Worm (Caenorhabditis elegans) whole organism, L2 larva: ENCODE measurements around the gene Y17G7B.21.

Experiments used
- C34F6.9 ChIP-seq: fragments of 150-350 bp; optimal IDR thresholded peaks from 2 replicates; lab custom pipeline; 2014; ENCODE audit warnings: missing biosample characterization, missing genetic modification characterization
- F13H6.1 ChIP-seq: sonication (generic microtip); optimal IDR thresholded peaks from 2 replicates; lab custom pipeline; 2016; ENCODE audit warnings: missing genetic modification characterization, missing compliant biosample characterization
- R02D3.7 ChIP-seq: fragments of 150-350 bp; optimal IDR thresholded peaks from 2 replicates; lab custom pipeline; 2014; ENCODE audit warnings: missing biosample characterization, missing genetic modification characterization
- Y55F3AM.14 ChIP-seq: fragments of 200-800 bp; sonication (Bioruptor generic); optimal IDR thresholded peaks from 2 replicates; lab custom pipeline; 2018; ENCODE audit warnings: mild to moderate bottlenecking, missing genetic modification characterization, missing compliant biosample characterization
- alr-1 ChIP-seq: fragments of 150-350 bp; optimal IDR thresholded peaks from 2 replicates; lab custom pipeline; 2014; ENCODE audit warnings: missing biosample characterization, missing genetic modification characterization
- blmp-1 ChIP-seq: sonication (generic microtip); optimal IDR thresholded peaks from 2 replicates; lab custom pipeline; 2017; ENCODE audit warnings: missing genetic modification characterization, mild to moderate bottlenecking, missing compliant biosample characterization, antibody characterized with exemption, moderate library complexity; ENCODE audit not compliant: insufficient read depth
- ceh-16 ChIP-seq: fragments of 150-350 bp; optimal IDR thresholded peaks from 2 replicates; lab custom pipeline; 2014; ENCODE audit warnings: missing biosample characterization, missing genetic modification characterization
- crh-2 ChIP-seq: sonication (generic microtip); optimal IDR thresholded peaks from 2 replicates; lab custom pipeline; 2017; ENCODE audit warnings: missing biosample characterization, missing genetic modification characterization
- dmd-4 ChIP-seq: sonication (generic microtip); optimal IDR thresholded peaks from 2 replicates; lab custom pipeline; 2017; ENCODE audit warnings: missing biosample characterization, missing genetic modification characterization
- elt-1 ChIP-seq: fragments of 150-350 bp; optimal IDR thresholded peaks from 2 replicates; lab custom pipeline; 2014; ENCODE audit warnings: missing biosample characterization, missing genetic modification characterization
- elt-3 ChIP-seq: sonication (generic microtip); optimal IDR thresholded peaks from 2 replicates; lab custom pipeline; 2017; ENCODE audit warnings: missing biosample characterization, missing genetic modification characterization
- gmeb-1 ChIP-seq: fragments of 150-350 bp; optimal IDR thresholded peaks from 2 replicates; lab custom pipeline; 2014; ENCODE audit warnings: missing biosample characterization, missing genetic modification characterization
- lin-39 ChIP-seq: fragments of 150-350 bp; optimal IDR thresholded peaks from 2 replicates; lab custom pipeline; 2014; ENCODE audit warnings: missing biosample characterization, missing genetic modification reagents, missing genetic modification characterization
- lsy-2 ChIP-seq, 2 experiments: fragments of 150-350 bp in 1 of 2; sonication (generic microtip) in 1 of 2; optimal IDR thresholded peaks; 2 replicates each; lab custom pipeline; 2014 to 2017; ENCODE audit warnings: missing biosample characterization in 2 of 2, missing genetic modification characterization in 2 of 2
- mbf-1 ChIP-seq: sonication (generic microtip); optimal IDR thresholded peaks from 2 replicates; lab custom pipeline; 2017; ENCODE audit warnings: missing biosample characterization, missing genetic modification characterization
- mdl-1 ChIP-seq, 2 experiments: fragments of 150-350 bp in 1 of 2; sonication (generic microtip) in 1 of 2; optimal IDR thresholded peaks; 2 replicates each; lab custom pipeline; 2017; ENCODE audit warnings: missing biosample characterization in 2 of 2, missing genetic modification characterization in 2 of 2
- nhr-10 ChIP-seq: sonication (generic microtip); optimal IDR thresholded peaks from 2 replicates; lab custom pipeline; 2017; ENCODE audit warnings: missing biosample characterization, missing genetic modification characterization
- nhr-11 ChIP-seq: fragments of 150-350 bp; optimal IDR thresholded peaks from 2 replicates; lab custom pipeline; 2014; ENCODE audit warnings: missing biosample characterization, missing genetic modification characterization
- nhr-237 ChIP-seq: fragments of 150-350 bp; optimal IDR thresholded peaks from 2 replicates; lab custom pipeline; 2014; ENCODE audit warnings: missing biosample characterization, missing genetic modification characterization
- nhr-6 ChIP-seq: fragments of 150-350 bp; optimal IDR thresholded peaks from 2 replicates; lab custom pipeline; 2014; ENCODE audit warnings: missing biosample characterization, missing genetic modification characterization
- nhr-77 ChIP-seq: fragments of 150-350 bp; optimal IDR thresholded peaks from 2 replicates; lab custom pipeline; 2014; ENCODE audit warnings: missing biosample characterization, missing genetic modification characterization
- sem-4 ChIP-seq: fragments of 150-350 bp; optimal IDR thresholded peaks from 2 replicates; lab custom pipeline; 2014; ENCODE audit warnings: missing biosample characterization, missing genetic modification reagents, missing genetic modification characterization
- skn-1 ChIP-seq: sonication (generic microtip); optimal IDR thresholded peaks from 2 replicates; lab custom pipeline; 2017; ENCODE audit warnings: missing biosample characterization, missing genetic modification characterization
- sma-3 ChIP-seq: sonication (generic microtip); optimal IDR thresholded peaks from 2 replicates; lab custom pipeline; 2016; ENCODE audit warnings: missing genetic modification reagents, missing genetic modification characterization, missing compliant biosample characterization
- sma-9 ChIP-seq, 2 experiments: fragments of 150-350 bp in 1 of 2; sonication (generic microtip) in 1 of 2; optimal IDR thresholded peaks; 2 replicates each; lab custom pipeline; 2014 to 2016; ENCODE audit warnings: missing genetic modification characterization in 2 of 2, mild to moderate bottlenecking in 1 of 2, missing biosample characterization in 1 of 2, missing compliant biosample characterization in 1 of 2, missing genetic modification reagents in 1 of 2, moderate library complexity in 1 of 2
- snpc-4 ChIP-seq: fragments of 150-350 bp; optimal IDR thresholded peaks from 2 replicates; lab custom pipeline; 2014; ENCODE audit warnings: missing biosample characterization, missing genetic modification characterization
- unc-39 ChIP-seq: fragments of 150-350 bp; optimal IDR thresholded peaks from 2 replicates; lab custom pipeline; 2014; ENCODE audit warnings: missing biosample characterization, missing genetic modification characterization
- unc-62 ChIP-seq: fragments of 150-350 bp; optimal IDR thresholded peaks from 2 replicates; lab custom pipeline; 2014; ENCODE audit warnings: missing biosample characterization, missing genetic modification reagents, missing genetic modification characterization
- zag-1 ChIP-seq: fragments of 150-350 bp; optimal IDR thresholded peaks from 2 replicates; lab custom pipeline; 2014; ENCODE audit warnings: missing biosample characterization, missing genetic modification characterization
- ztf-1 ChIP-seq: fragments of 200-800 bp; sonication (Bioruptor generic); conservative IDR thresholded peaks from 2 replicates; pipeline ENCODE4 v1.3.6; 2022; ENCODE audit warnings: missing genetic modification characterization, missing compliant biosample characterization
- ztf-4 ChIP-seq: fragments of 150-350 bp; optimal IDR thresholded peaks from 2 replicates; lab custom pipeline; 2014; ENCODE audit warnings: missing biosample characterization, missing genetic modification characterization

The Y17G7B.21 gene

ce11 chrII:11958793-11959574 is 18.5 kb downstream of the Y17G7B.21 start (continued):
- no peak for TF ChIP-seq unc-62 (GFP tag; lab: Kevin White, UChicago)
- no peak for TF ChIP-seq R02D3.7
- no peak for TF ChIP-seq nhr-77 (tag; lab: Kevin White, UChicago)
- TF ChIP-seq skn-1 (tag; lab: Kevin White, UChicago), result no peak
- TF ChIP-seq nhr-11 (tag; lab: Kevin White, UChicago), result no peak
- TF ChIP-seq ceh-16 (tag; lab: Kevin White, UChicago), result no peak

ce11 chrII:11954811-11955210 is 22.6 kb downstream of the Y17G7B.21 start:
- no peak for TF ChIP-seq nhr-77 (tag; lab: Kevin White, UChicago)
- TF ChIP-seq ztf-1 (GFP tag; lab: Robert Waterston, UW), result no peak
- no peak for TF ChIP-seq nhr-11 (tag; lab: Kevin White, UChicago)
- TF ChIP-seq R02D3.7, result no peak
- no peak for TF ChIP-seq ceh-16 (tag; lab: Kevin White, UChicago)
- no peak for TF ChIP-seq nhr-237 (tag; lab: Kevin White, UChicago)
- no peak for TF ChIP-seq elt-1 (tag; lab: Kevin White, UChicago)
- no peak for TF ChIP-seq nhr-10
- no peak for TF ChIP-seq mbf-1 (tag; lab: Kevin White, UChicago)
- TF ChIP-seq unc-39 (tag; lab: Kevin White, UChicago), result no peak
- no peak for TF ChIP-seq mdl-1 (tag; optimal IDR thresholded peaks at IDR 0.05; lab: Kevin White, UChicago)
- no peak for TF ChIP-seq C34F6.9
- no peak for TF ChIP-seq gmeb-1
- TF ChIP-seq sma-3 (GFP tag; lab: Kevin White, UChicago), result no peak
- TF ChIP-seq alr-1 (tag; lab: Kevin White, UChicago), result no peak
- no peak for TF ChIP-seq Y55F3AM.14 (GFP tag; lab: Kevin White, UChicago)

- TF ChIP-seq Y55F3AM.14 (GFP tag; lab: Kevin White, UChicago), result no peak
- no peak for TF ChIP-seq alr-1 (tag; lab: Kevin White, UChicago)
- TF ChIP-seq mbf-1 (tag; lab: Kevin White, UChicago), result no peak
- no peak for TF ChIP-seq zag-1 (tag; lab: Kevin White, UChicago)
- no peak for TF ChIP-seq sem-4 (tag; lab: Kevin White, UChicago)
- no peak for TF ChIP-seq snpc-4 (tag; lab: Kevin White, UChicago)
- TF ChIP-seq C34F6.9, result no peak
These were observed 23.3 kb downstream of the Y17G7B.21 start, which contains the start of gene W03C9.6 for ce11 chrII:11954208-11954607. Gene W03C9.6, plus strand, starts transcription at chrII:11954508.

- TF ChIP-seq mbf-1 (tag; lab: Kevin White, UChicago) (no peak), blmp-1 (tag; lab: Kevin White, UChicago) (peak; percentile 49)
These were observed 24.5 kb downstream of the Y17G7B.21 start for ce11 chrII:11952963-11953362.

- TF ChIP-seq elt-3 (tag; lab: Kevin White, UChicago), result no peak
- TF ChIP-seq sem-4 (tag; lab: Kevin White, UChicago), result no peak
- TF ChIP-seq lsy-2 (tag; optimal IDR thresholded peaks at IDR 0.05; lab: Kevin White, UChicago), result no peak
- TF ChIP-seq sma-9 (GFP tag; optimal IDR thresholded peaks at IDR 0.05; lab: Kevin White, UChicago), result no peak
- TF ChIP-seq sma-9 (tag; optimal IDR thresholded peaks at IDR 0.05; lab: Kevin White, UChicago), result no peak
- no peak for TF ChIP-seq blmp-1 (tag; lab: Kevin White, UChicago)
- TF ChIP-seq mbf-1 (tag; lab: Kevin White, UChicago), result no peak
- TF ChIP-seq lin-39, result no peak
- no peak for TF ChIP-seq crh-2 (tag; lab: Kevin White, UChicago)
- TF ChIP-seq nhr-6 (tag; lab: Kevin White, UChicago), result no peak
- TF ChIP-seq unc-62 (GFP tag; lab: Kevin White, UChicago), result no peak
- TF ChIP-seq ztf-4, result no peak
- no peak for TF ChIP-seq dmd-4 (tag; lab: Kevin White, UChicago)
- no peak for TF ChIP-seq nhr-11 (tag; lab: Kevin White, UChicago)
- TF ChIP-seq F13H6.1 (tag; lab: Kevin White, UChicago), result no peak
These were observed 29.0 kb downstream of the Y17G7B.21 start, which contains the start of gene W03C9.8 for ce11 chrII:11948459-11948858. Gene W03C9.8, plus strand, starts transcription at chrII:11948759.
